Worm (Caenorhabditis elegans) whole organism, early embryonic: ENCODE results near the gene C30F2.2.

ENCODE experiments used
- F13C5.2 ChIP-seq: sonication (generic microtip); optimal IDR thresholded peaks from 2 replicates; lab custom pipeline; 2017; ENCODE audit warnings: mild to moderate bottlenecking, missing genetic modification characterization, inconsistent platforms, missing compliant biosample characterization
- ama-1 ChIP-seq: fragments of 150-350 bp; optimal IDR thresholded peaks from 2 replicates; lab custom pipeline; 2014
- ceh-13 ChIP-seq: fragments of 200-800 bp; sonication (Bioruptor generic); optimal IDR thresholded peaks from 2 replicates; lab custom pipeline; 2018; ENCODE audit warnings: mild to moderate bottlenecking, missing genetic modification characterization, missing compliant biosample characterization
- hmbx-1 ChIP-seq: sonication (generic microtip); optimal IDR thresholded peaks from 2 replicates; lab custom pipeline; 2016; ENCODE audit warnings: mild to moderate bottlenecking, missing genetic modification characterization, missing compliant biosample characterization
- pes-1 ChIP-seq: fragments of 200-800 bp; sonication (Bioruptor generic); IDR thresholded peaks from 2 replicates; pipeline ENCODE4 v1.3.6; 2022; ENCODE audit warnings: missing genetic modification reagents, missing genetic modification characterization, missing compliant biosample characterization
- scrt-1 ChIP-seq: fragments of 200-800 bp; sonication (Bioruptor generic); IDR thresholded peaks from 2 replicates; pipeline ENCODE4 v1.3.6; 2022; ENCODE audit warnings: missing genetic modification characterization, missing compliant biosample characterization
- tbx-11 ChIP-seq: fragments of 200-800 bp; sonication (Bioruptor generic); IDR thresholded peaks from 2 replicates; pipeline ENCODE4 v1.3.6; 2022; ENCODE audit warnings: missing genetic modification characterization, missing compliant biosample characterization
- tbx-37 ChIP-seq: fragments of 200-800 bp; sonication (Bioruptor generic); conservative IDR thresholded peaks from 2 replicates; pipeline ENCODE4 v1.3.6; 2022; ENCODE audit warnings: missing genetic modification reagents, missing genetic modification characterization, missing compliant biosample characterization
- tra-4 ChIP-seq: sonication (generic microtip); optimal IDR thresholded peaks from 2 replicates; lab custom pipeline; 2017; ENCODE audit warnings: missing genetic modification characterization, missing compliant biosample characterization

DNA sequence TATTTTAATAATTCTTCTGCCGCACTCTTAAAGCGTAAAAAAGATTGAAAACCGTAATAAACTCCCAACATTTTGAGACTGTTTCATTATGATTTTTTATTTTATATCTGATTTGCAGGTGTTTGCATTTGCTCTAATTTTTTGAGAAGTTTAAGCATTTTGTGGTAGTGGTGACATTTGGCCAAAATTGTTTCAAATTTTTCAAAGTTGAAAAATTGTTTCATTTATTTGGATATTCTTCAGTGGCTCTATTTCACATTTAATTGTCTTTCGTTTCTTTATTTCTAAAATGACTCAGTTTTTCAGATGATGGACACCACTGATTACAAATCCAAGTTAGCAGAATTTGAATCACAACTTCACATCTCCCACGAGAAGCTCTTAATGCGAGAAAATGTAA is 9.4 kb upstream of the C30F2.2 start, which contains the start of gene C30F2.5:
- no peak for TF ChIP-seq pes-1 (GFP tag; lab: Robert Waterston, UW)
- no peak for TF ChIP-seq ama-1 (lab: Kevin White, UChicago)
- TF ChIP-seq tbx-37 (GFP tag; lab: Robert Waterston, UW) = no peak
- no peak for TF ChIP-seq hmbx-1
- no peak for TF ChIP-seq tra-4
- no peak for TF ChIP-seq F13C5.2 (tag; lab: Kevin White, UChicago)
- no peak for TF ChIP-seq tbx-11
- TF ChIP-seq scrt-1 (GFP tag; lab: Robert Waterston, UW) = no peak
- TF ChIP-seq ceh-13 (GFP tag; lab: Kevin White, UChicago) = no peak
